Worm (Caenorhabditis elegans): ENCODE data around the gene srw-108.

DNA sequence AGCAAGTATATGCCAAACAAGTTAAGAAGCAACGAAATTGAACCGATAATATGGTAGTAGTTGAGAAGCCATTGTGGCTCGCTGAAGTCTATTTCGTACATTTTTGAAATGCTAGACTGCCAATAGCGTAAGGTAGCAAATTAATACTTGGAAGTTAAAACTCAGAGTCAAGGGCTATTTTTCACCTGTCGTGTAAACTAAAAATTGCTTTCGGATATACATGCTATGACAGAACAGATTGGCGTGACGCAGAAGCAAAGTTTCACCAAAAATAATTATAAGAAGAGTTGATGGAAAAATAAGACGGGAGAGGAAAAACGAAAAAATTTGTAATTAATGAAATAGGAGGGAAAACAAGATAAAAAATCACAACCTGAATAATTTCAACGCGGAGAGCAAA, 38.3 kb downstream of the srw-108 start, which contains the start of gene sri-73:
- no peak for TF ChIP-seq tab-1 (GFP tag; IDR thresholded peaks at IDR 0.05)
- TF ChIP-seq ztf-29 (GFP tag; IDR thresholded peaks at IDR 0.05): no peak
- TF ChIP-seq ztf-23 (GFP tag; IDR thresholded peaks at IDR 0.05): no peak
- TF ChIP-seq flt-1 (GFP tag; IDR thresholded peaks at IDR 0.05): no peak
- TF ChIP-seq klf-2 (GFP tag; conservative IDR thresholded peaks at IDR 0.05): no peak
- TF ChIP-seq T22C8.4 (GFP tag; IDR thresholded peaks at IDR 0.05): no peak
- TF ChIP-seq med-1 (GFP tag; optimal IDR thresholded peaks at IDR 0.05; ENCODE audit: insufficient read depth): no peak
- TF ChIP-seq ref-1 (GFP tag; conservative IDR thresholded peaks at IDR 0.05): no peak
